Fruit fly (Drosophila melanogaster) whole organism, wandering third instar larva: ENCODE data around the gene anne.

Source experiments
- GATAd ChIP-seq: sonication (Bioruptor generic); optimal IDR thresholded peaks from 2 replicates; lab custom pipeline; 2016; ENCODE audit warnings: missing biosample characterization, missing genetic modification characterization
- dmrt93B ChIP-seq: fragments of 200-800 bp; sonication (Bioruptor generic); optimal IDR thresholded peaks from 2 replicates; lab custom pipeline; 2018; ENCODE audit warnings: missing biosample characterization, mild to moderate bottlenecking, missing genetic modification characterization
- tai ChIP-seq: sonication (Bioruptor generic); optimal IDR thresholded peaks from 2 replicates; lab custom pipeline; 2016; ENCODE audit warnings: missing biosample characterization, missing genetic modification characterization

dm6 chr4:165159-165558 is 33.1 kb downstream of the anne start:
- TF ChIP-seq tai, result no peak
- no peak for TF ChIP-seq GATAd (GFP tag; lab: Kevin White, UChicago)
- no peak for TF ChIP-seq dmrt93B
